Worm (Caenorhabditis elegans) whole organism, L1 larva: ENCODE results near the gene ZC412.5.

ENCODE experiments used
- aha-1 ChIP-seq: fragments of 150-350 bp; optimal IDR thresholded peaks from 2 replicates; lab custom pipeline; 2014; ENCODE audit warnings: missing biosample characterization, missing genetic modification characterization
- elt-2 ChIP-seq: sonication (generic microtip); optimal IDR thresholded peaks from 2 replicates; lab custom pipeline; 2016; ENCODE audit warnings: missing genetic modification characterization, mild to moderate bottlenecking, inconsistent platforms, missing compliant biosample characterization, missing genetic modification reagents
- ets-5 ChIP-seq: fragments of 200-800 bp; sonication (Bioruptor generic); IDR thresholded peaks from 2 replicates; pipeline ENCODE4 v1.3.6; 2022; ENCODE audit warnings: missing genetic modification characterization, missing compliant biosample characterization
- jun-1 ChIP-seq: fragments of 150-350 bp; optimal IDR thresholded peaks from 2 replicates; lab custom pipeline; 2014; ENCODE audit warnings: missing biosample characterization, missing genetic modification reagents, missing genetic modification characterization
- nhr-11 ChIP-seq: fragments of 150-350 bp; optimal IDR thresholded peaks from 2 replicates; lab custom pipeline; 2014; ENCODE audit warnings: missing biosample characterization, missing genetic modification characterization
- nhr-28 ChIP-seq: fragments of 150-350 bp; optimal IDR thresholded peaks from 2 replicates; lab custom pipeline; 2014; ENCODE audit warnings: missing biosample characterization, missing genetic modification characterization

DNA sequence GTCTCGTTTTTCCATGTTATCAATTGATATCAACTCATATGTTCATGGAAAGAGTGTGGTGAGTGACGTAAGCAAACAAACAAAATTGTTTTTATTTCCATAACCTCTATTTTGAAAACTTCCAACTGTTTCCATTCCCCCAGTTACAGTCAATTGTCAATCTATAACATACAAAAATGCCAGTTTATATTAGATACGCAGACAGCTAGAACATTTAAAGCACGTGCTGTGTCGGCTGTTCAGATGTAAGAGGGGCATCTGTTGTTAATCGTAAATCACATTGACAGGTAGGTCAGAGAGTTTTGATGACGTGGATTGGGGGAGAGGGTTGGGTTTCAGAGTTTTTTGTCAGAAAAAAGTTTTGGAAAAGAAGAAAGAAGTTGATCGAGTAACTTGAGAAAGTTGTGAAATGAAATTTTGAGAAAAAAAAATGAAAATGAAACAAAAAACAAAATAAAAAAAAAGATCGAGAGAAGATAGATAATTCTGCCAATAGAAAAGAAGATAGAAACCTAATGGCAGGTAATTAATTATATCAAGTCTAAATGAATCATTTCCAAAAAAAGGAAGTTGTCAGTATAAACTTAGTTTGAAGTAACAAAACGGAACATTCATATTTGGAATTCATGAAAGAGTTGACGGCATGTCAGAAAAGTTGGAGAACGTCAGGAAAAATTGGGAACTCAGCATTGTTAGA lies 26.6 kb downstream of the ZC412.5 start:
- TF ChIP-seq jun-1 (tag; lab: Kevin White, UChicago) = no peak
- TF ChIP-seq elt-2 (tag; lab: Kevin White, UChicago) = peak; percentile 51
- no peak for TF ChIP-seq aha-1 (tag; lab: Kevin White, UChicago)
- TF ChIP-seq nhr-28 = no peak
- TF ChIP-seq nhr-11 (tag; lab: Kevin White, UChicago) = peak; percentile 43
- no peak for TF ChIP-seq ets-5
